Fruit fly (Drosophila melanogaster): Measurements from ENCODE around the gene CG14645.

Gene CG14645

DNA sequence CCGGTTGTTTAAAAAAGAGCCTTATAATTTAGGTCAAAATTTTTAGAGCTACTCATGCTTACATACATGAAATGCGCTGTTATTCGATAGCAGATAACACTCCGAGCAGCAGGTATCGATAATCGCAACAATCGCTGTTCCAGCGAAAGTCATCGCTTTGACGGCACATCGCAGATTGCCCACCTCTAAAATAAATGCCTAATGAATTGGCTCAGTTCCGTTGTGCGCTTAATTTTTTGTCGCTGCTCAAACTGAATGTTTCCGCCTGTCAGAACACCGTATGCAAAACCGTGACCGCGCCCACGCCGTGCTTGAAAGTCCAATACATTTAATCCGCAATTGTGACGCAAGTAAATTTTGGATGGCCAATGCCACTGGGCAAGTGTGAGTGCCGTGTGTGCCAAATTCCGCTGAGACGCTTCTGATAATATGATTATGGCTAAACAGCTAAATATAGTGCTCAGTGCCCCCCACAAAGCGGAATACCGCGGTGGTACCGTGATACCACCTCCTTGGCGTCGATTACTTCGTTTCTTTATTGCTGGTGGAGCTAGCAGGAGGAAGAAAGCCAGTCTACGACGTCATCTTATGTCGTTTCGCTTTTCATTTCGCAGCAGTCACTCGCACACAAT lies 15.3 kb upstream of the CG14645 start, which contains the start of gene CG9795 (continued):
- peak; percentile 49 for TF ChIP-seq CG2129 (GFP tag; IDR thresholded peaks at IDR 0.05; ENCODE audit: partially characterized antibody)
- TF ChIP-seq HmgD (GFP tag; optimal IDR thresholded peaks at IDR 0.05), result peak; percentile 30
- peak; percentile 54 for TF ChIP-seq HmgZ (tag; optimal IDR thresholded peaks at IDR 0.05)
- TF ChIP-seq CG9609 (GFP tag; optimal IDR thresholded peaks at IDR 0.05), result peak; percentile 27
- peak; percentile 21 for TF ChIP-seq CG16863 (GFP tag; optimal IDR thresholded peaks at IDR 0.05)
- TF ChIP-seq chinmo (GFP tag; IDR thresholded peaks at IDR 0.05; ENCODE audit: partially characterized antibody), result peak; percentile 94; the same call in 3 of the 4 replicates
- TF ChIP-seq Poxn (GFP tag; IDR thresholded peaks at IDR 0.05), result no peak
- TF ChIP-seq Vsx1 (GFP tag; optimal IDR thresholded peaks at IDR 0.05), result no peak
- TF ChIP-seq CG32767 (GFP tag; IDR thresholded peaks at IDR 0.05), result peak; percentile 53; the same call in 1 of the 2 replicates
- peak; percentile 75 for TF ChIP-seq CG1603 (tag; optimal IDR thresholded peaks at IDR 0.05)
- TF ChIP-seq CG3407 (GFP tag; optimal IDR thresholded peaks at IDR 0.05), result no peak
- TF ChIP-seq eve (GFP tag; optimal IDR thresholded peaks at IDR 0.05), result no peak
- no peak for TF ChIP-seq CG17328 (GFP tag; IDR thresholded peaks at IDR 0.05)
- peak; percentile 2 for TF ChIP-seq az2 (GFP tag; optimal IDR thresholded peaks at IDR 0.05)
- no peak for TF ChIP-seq CG12299 (tag; optimal IDR thresholded peaks at IDR 0.05)
- no peak for TF ChIP-seq CG1529 (GFP tag; optimal IDR thresholded peaks at IDR 0.05)
- TF ChIP-seq CG4707 (GFP tag; optimal IDR thresholded peaks at IDR 0.05), result peak; percentile 9
- peak; percentile 63 for TF ChIP-seq CG32532 (GFP tag; IDR thresholded peaks at IDR 0.05)
- TF ChIP-seq Rfx (GFP tag; IDR thresholded peaks at IDR 0.05), result peak; percentile 69; the same call in 1 of the 2 replicates
- TF ChIP-seq CG11085 (GFP tag; IDR thresholded peaks at IDR 0.05), result no peak
- no peak for TF ChIP-seq CG17612 (GFP tag; IDR thresholded peaks at IDR 0.05)
- peak; percentile 69 for TF ChIP-seq YL-1 (GFP tag; optimal IDR thresholded peaks at IDR 0.05)
- TF ChIP-seq Hey (tag; optimal IDR thresholded peaks at IDR 0.05), result no peak
- TF ChIP-seq fu2 (GFP tag; optimal IDR thresholded peaks at IDR 0.05), result peak; percentile 3
- no peak for TF ChIP-seq CG11723 (GFP tag; optimal IDR thresholded peaks at IDR 0.05)
- TF ChIP-seq CG10147 (GFP tag; optimal IDR thresholded peaks at IDR 0.05), result no peak
- no peak for TF ChIP-seq CG3065 (GFP tag; optimal IDR thresholded peaks at IDR 0.05)
- TF ChIP-seq CG18764 (GFP tag; optimal IDR thresholded peaks at IDR 0.05), result peak; percentile 3
- TF ChIP-seq Trl (optimal IDR thresholded peaks at IDR 0.05), result no peak
- peak; percentile 27 for TF ChIP-seq Trl (GFP tag; optimal IDR thresholded peaks at IDR 0.05)
- peak; percentile 18 for TF ChIP-seq Max (GFP tag; optimal IDR thresholded peaks at IDR 0.05)
- TF ChIP-seq CG11093 (GFP tag; IDR thresholded peaks at IDR 0.05), result no peak
- TF ChIP-seq fru (optimal IDR thresholded peaks at IDR 0.05), result no peak
- TF ChIP-seq Sry-δ (GFP tag; optimal IDR thresholded peaks at IDR 0.05), result peak; percentile 94
- TF ChIP-seq sug (tag; optimal IDR thresholded peaks at IDR 0.05), result peak; percentile 93
- TF ChIP-seq tin (GFP tag; optimal IDR thresholded peaks at IDR 0.05), result peak; percentile 6
- no peak for TF ChIP-seq CG3726 (GFP tag; IDR thresholded peaks at IDR 0.05)
- no peak for TF ChIP-seq slp2 (GFP tag; optimal IDR thresholded peaks at IDR 0.05)
- no peak for TF ChIP-seq pnt (GFP tag; optimal IDR thresholded peaks at IDR 0.05)
- peak; percentile 91 for TF ChIP-seq hb (GFP tag; IDR thresholded peaks at IDR 0.05; ENCODE audit: partially characterized antibody)
- TF ChIP-seq CG13424 (tag; optimal IDR thresholded peaks at IDR 0.05), result no peak
- TF ChIP-seq CG15269 (tag; optimal IDR thresholded peaks at IDR 0.05), result no peak
- no peak for TF ChIP-seq klu (GFP tag; IDR thresholded peaks at IDR 0.05)
- TF ChIP-seq Hr78 (GFP tag; optimal IDR thresholded peaks at IDR 0.05), result no peak
- TF ChIP-seq vnd (GFP tag; IDR thresholded peaks at IDR 0.05; ENCODE audit: partially characterized antibody), result peak; percentile 88
- peak; percentile 96 for TF ChIP-seq tna (GFP tag; IDR thresholded peaks at IDR 0.05; ENCODE audit: partially characterized antibody)
- no peak for TF ChIP-seq CG10959 (GFP tag; IDR thresholded peaks at IDR 0.05)
- TF ChIP-seq prd (optimal IDR thresholded peaks at IDR 0.05), result no peak
- 0 out of 3 replicates have a peak, but pooled peaks have one; percentile 29 for TF ChIP-seq prd (GFP tag; IDR thresholded peaks at IDR 0.05)
- peak; percentile 51 for TF ChIP-seq CG4282 (GFP tag; optimal IDR thresholded peaks at IDR 0.05)
- no peak for TF ChIP-seq CG5953 (GFP tag; IDR thresholded peaks at IDR 0.05)

Data from whole organism, embryonic.